Worm (Caenorhabditis elegans): ENCODE measurements around the gene M151.7.

Gene M151.7

ce11 chrII:3581752-3582151 lies 40.4 kb upstream of the M151.7 start, which contains the start of gene srh-59:
Gene srh-59, plus strand, starts transcription at chrII:3582052.
- TF ChIP-seq tlf-1 (GFP tag; optimal IDR thresholded peaks at IDR 0.05) (no peak), ceh-40 (GFP tag; IDR thresholded peaks at IDR 0.05) (no peak), hsf-1 (GFP tag; IDR thresholded peaks at IDR 0.05) (no peak), F10E7.11 (tag; optimal IDR thresholded peaks at IDR 0.05) (no peak), ceh-91 (GFP tag; IDR thresholded peaks at IDR 0.05) (no peak), nfya-2 (GFP tag; IDR thresholded peaks at IDR 0.05) (no peak), K11D2.4 (GFP tag; IDR thresholded peaks at IDR 0.05) (no peak), Y53F4B.3 (GFP tag; IDR thresholded peaks at IDR 0.05) (no peak), Y67H2A.10 (GFP tag; conservative IDR thresholded peaks at IDR 0.05) (no peak), B0035.1 (tag; optimal IDR thresholded peaks at IDR 0.05) (no peak), ets-4 (GFP tag; optimal IDR thresholded peaks at IDR 0.05) (no peak), ztf-22 (GFP tag; optimal IDR thresholded peaks at IDR 0.05) (no peak)

ce11 chrII:3583402-3583801 lies 38.7 kb upstream of the M151.7 start, which contains the start of gene srh-60:
Gene srh-60, plus strand, starts transcription at chrII:3583702.
- TF ChIP-seq ceh-100 (GFP tag; IDR thresholded peaks at IDR 0.05) (no peak), ekl-4 (GFP tag; IDR thresholded peaks at IDR 0.05) (no peak), egl-18 (GFP tag; IDR thresholded peaks at IDR 0.05) (no peak), hrde-1 (tag; optimal IDR thresholded peaks at IDR 0.05; ENCODE audit: borderline replicate concordance) (no peak), athp-1 (tag; optimal IDR thresholded peaks at IDR 0.05) (no peak)

ce11 chrII:3595339-3595738 lies 26.8 kb upstream of the M151.7 start, which contains the start of gene Y49F6A.12:
Gene Y49F6A.12, plus strand, starts transcription at chrII:3595639.
- TF ChIP-seq B0035.1 (tag; optimal IDR thresholded peaks at IDR 0.05), result no peak
- TF ChIP-seq lin-26 (GFP tag; IDR thresholded peaks at IDR 0.05), result no peak
- no peak for TF ChIP-seq F55B11.4 (tag; optimal IDR thresholded peaks at IDR 0.05; ENCODE audit: borderline replicate concordance, insufficient read depth)
- TF ChIP-seq zfh-2 (GFP tag; conservative IDR thresholded peaks at IDR 0.05), result no peak
- no peak for TF ChIP-seq ekl-4 (GFP tag; IDR thresholded peaks at IDR 0.05)
- no peak for TF ChIP-seq rpc-1 (optimal IDR thresholded peaks at IDR 0.05)
- TF ChIP-seq rpc-1 (tag; optimal IDR thresholded peaks at IDR 0.05), result no peak
- no peak for TF ChIP-seq tlf-1 (GFP tag; optimal IDR thresholded peaks at IDR 0.05)
- TF ChIP-seq snpc-4 (GFP tag; optimal IDR thresholded peaks at IDR 0.05), result no peak
- TF ChIP-seq snpc-4 (tag; optimal IDR thresholded peaks at IDR 0.05), result no peak
- TF ChIP-seq F57C9.4 (tag; optimal IDR thresholded peaks at IDR 0.05), result no peak
- TF ChIP-seq F10E7.11 (tag; optimal IDR thresholded peaks at IDR 0.05), result no peak
- TF ChIP-seq ceh-79 (tag; optimal IDR thresholded peaks at IDR 0.05), result no peak
- TF ChIP-seq ztf-28 (GFP tag; IDR thresholded peaks at IDR 0.05), result no peak

- TF ChIP-seq zfh-2 (GFP tag; conservative IDR thresholded peaks at IDR 0.05) (no peak), hmg-1.2 (GFP tag; IDR thresholded peaks at IDR 0.05) (no peak), nhr-179 (tag; optimal IDR thresholded peaks at IDR 0.05) (no peak), Y95B8A.8 (GFP tag; IDR thresholded peaks at IDR 0.05) (no peak), C06A6.2 (GFP tag; conservative IDR thresholded peaks at IDR 0.05) (no peak), F10E7.11 (tag; optimal IDR thresholded peaks at IDR 0.05) (no peak), snpc-1.3 (tag; optimal IDR thresholded peaks at IDR 0.05; ENCODE audit: insufficient read depth) (no peak), F57A8.1 (GFP tag; optimal IDR thresholded peaks at IDR 0.05) (no peak), mes-4 (tag; optimal IDR thresholded peaks at IDR 0.05) (no peak), mcd-1 (GFP tag; IDR thresholded peaks at IDR 0.05) (no peak), F22D6.2 (tag; optimal IDR thresholded peaks at IDR 0.05) (no peak), rec-8 (tag; optimal IDR thresholded peaks at IDR 0.05) (no peak), F52B5.7 (tag; optimal IDR thresholded peaks at IDR 0.05) (no peak), T26A5.8 (tag; optimal IDR thresholded peaks at IDR 0.05) (no peak), athp-1 (tag; optimal IDR thresholded peaks at IDR 0.05) (no peak), D2030.7 (GFP tag; IDR thresholded peaks at IDR 0.05) (no peak), nhr-90 (tag; optimal IDR thresholded peaks at IDR 0.05) (no peak), madf-3 (GFP tag; IDR thresholded peaks at IDR 0.05) (no peak), unc-62 (GFP tag; optimal IDR thresholded peaks at IDR 0.05) (no peak)
Measured at ce11 chrII:3598721-3599120, 23.4 kb upstream of the M151.7 start, which contains the start of gene Y49F6A.11. Gene Y49F6A.11, minus strand, starts transcription at chrII:3598821.

All from whole organism, young adult.